Fruit fly (Drosophila melanogaster): ENCODE measurements around the gene MED14.

The MED14 gene

dm6 chr3L:616482-617148 lies 23.6 kb downstream of the MED14 start:
- TF ChIP-seq insv (optimal IDR thresholded peaks at IDR 0.05) = no peak
- TF ChIP-seq ttk (optimal IDR thresholded peaks at IDR 0.05) = no peak
- no peak for TF ChIP-seq psq (optimal IDR thresholded peaks at IDR 0.05)

DNA sequence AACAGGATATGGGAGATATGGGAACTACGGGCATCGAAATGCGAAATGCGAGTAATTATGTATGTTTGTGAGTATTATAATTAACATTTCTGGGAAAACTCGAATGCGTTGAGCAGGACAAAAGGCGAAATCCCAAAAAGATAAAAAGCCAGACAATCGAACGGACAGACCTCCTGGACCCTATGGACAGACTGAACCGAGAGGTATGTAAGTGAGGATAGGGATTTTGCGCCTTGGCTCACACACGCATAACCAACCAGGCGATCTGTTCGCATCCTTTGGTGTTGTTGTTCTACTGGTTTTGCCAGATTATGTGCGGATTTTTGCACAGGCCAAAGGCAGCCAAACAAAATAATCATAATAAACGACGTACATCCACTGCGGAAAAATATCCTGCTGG lies 24.9 kb downstream of the MED14 start:
- TF ChIP-seq insv (optimal IDR thresholded peaks at IDR 0.05) = no peak
- no peak for TF ChIP-seq Sin3A (optimal IDR thresholded peaks at IDR 0.05)
- TF ChIP-seq ttk (optimal IDR thresholded peaks at IDR 0.05) = no peak
- no peak for TF ChIP-seq h (optimal IDR thresholded peaks at IDR 0.05)
- no peak for TF ChIP-seq psq (optimal IDR thresholded peaks at IDR 0.05)
- TF ChIP-seq Myc (optimal IDR thresholded peaks at IDR 0.05) = no peak

dm6 chr3L:618347-619272 lies 25.6 kb downstream of the MED14 start:
- TF ChIP-seq psq (optimal IDR thresholded peaks at IDR 0.05) = no peak
- TF ChIP-seq insv (optimal IDR thresholded peaks at IDR 0.05) = no peak
- no peak for TF ChIP-seq ttk (optimal IDR thresholded peaks at IDR 0.05)

DNA sequence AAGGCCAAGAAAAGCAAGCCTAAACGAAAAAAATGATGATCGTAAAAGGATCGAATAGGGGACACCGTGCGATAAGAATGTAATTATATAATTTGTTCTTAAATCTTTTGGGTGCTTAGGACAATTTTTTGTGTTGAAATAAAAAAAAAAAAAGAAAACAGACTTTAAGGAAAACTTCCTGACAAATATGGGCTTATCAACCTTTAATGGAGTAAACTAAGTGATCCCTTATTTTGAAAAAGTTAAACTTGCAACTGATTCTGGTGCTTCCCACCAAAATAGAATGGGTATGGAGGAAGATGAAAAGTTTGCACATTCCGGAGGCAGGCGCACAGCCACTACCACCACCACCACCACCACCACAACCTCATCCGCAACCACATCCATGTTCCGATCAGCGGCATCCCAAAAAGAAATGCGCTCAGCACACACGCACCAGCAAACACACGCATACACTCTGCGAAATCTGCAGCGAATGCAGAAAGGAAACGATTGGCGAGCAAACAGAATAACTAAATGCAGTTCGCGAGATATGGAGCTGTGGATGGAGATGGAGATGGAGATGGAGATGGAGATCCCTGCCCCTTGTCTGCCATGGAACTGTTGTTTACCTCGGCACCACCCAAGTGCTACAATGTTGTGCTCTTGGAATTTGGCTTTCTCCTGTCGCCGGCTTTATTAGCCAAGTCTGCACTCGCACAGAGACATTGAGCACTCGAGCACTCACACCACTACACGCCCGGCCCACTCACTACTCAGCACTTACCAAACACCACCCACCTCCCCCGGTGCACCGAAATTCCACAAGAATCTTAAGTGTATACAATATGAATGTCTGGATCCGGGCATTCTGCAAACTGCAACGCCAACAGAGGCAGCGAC lies 26.6 kb downstream of the MED14 start:
- TF ChIP-seq ttk (optimal IDR thresholded peaks at IDR 0.05) (no peak), h (optimal IDR thresholded peaks at IDR 0.05) (no peak), Myc (optimal IDR thresholded peaks at IDR 0.05) (no peak), Sin3A (optimal IDR thresholded peaks at IDR 0.05) (no peak), psq (optimal IDR thresholded peaks at IDR 0.05) (no peak), insv (optimal IDR thresholded peaks at IDR 0.05) (no peak)

- TF ChIP-seq h (optimal IDR thresholded peaks at IDR 0.05) = no peak
- no peak for TF ChIP-seq Sin3A (optimal IDR thresholded peaks at IDR 0.05)
- TF ChIP-seq insv (optimal IDR thresholded peaks at IDR 0.05) = no peak
- no peak for TF ChIP-seq Myc (optimal IDR thresholded peaks at IDR 0.05)
- TF ChIP-seq psq (optimal IDR thresholded peaks at IDR 0.05) = no peak
- no peak for TF ChIP-seq ttk (optimal IDR thresholded peaks at IDR 0.05)
Measured at dm6 chr3L:621097-621967, 28.3 kb downstream of the MED14 start.

DNA sequence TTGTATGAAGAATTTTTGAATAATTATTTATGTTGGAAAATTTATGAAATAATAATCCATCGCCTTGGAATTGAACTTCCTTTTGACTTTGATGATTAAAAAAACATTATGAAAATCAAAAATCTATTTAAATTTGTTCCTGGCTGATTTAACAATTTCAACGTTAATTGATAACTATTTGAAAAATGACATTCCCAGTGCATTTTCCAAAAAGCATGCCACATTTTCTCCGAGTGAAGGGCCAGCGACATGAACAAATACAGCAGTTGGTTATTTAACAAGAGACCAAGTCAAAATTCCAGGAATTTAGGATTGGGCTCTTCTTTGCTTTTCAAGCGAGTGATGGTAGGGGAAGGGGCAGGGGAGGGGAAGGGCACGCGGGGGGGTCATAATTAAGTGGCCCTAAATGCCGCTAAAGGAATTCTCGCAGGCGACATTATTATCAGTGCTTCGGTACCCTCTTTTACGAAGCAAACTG lies 29.4 kb downstream of the MED14 start:
- TF ChIP-seq insv (optimal IDR thresholded peaks at IDR 0.05) (no peak), Myc (optimal IDR thresholded peaks at IDR 0.05) (no peak), Sin3A (optimal IDR thresholded peaks at IDR 0.05) (no peak), ttk (optimal IDR thresholded peaks at IDR 0.05) (no peak), psq (optimal IDR thresholded peaks at IDR 0.05) (no peak), h (optimal IDR thresholded peaks at IDR 0.05) (no peak)

DNA sequence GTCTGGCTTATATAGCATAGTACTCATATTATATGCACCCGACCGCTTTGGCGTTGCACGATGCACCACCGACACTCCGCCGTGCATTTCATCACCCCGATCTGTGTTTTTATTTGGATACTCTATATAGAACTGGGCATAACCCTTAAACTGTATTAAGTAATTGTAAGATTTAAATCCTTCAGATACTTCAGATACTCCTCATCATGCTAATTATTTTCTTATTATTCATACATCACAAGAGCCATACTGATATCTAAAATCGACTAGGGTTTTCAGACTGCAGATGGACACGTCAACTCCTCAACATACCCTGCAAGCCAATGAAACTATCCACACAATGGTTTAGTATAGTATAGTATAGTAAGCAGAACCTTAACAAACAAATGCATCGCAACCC lies 30.5 kb downstream of the MED14 start:
- TF ChIP-seq ttk (optimal IDR thresholded peaks at IDR 0.05) = no peak
- no peak for TF ChIP-seq insv (optimal IDR thresholded peaks at IDR 0.05)
- no peak for TF ChIP-seq Myc (optimal IDR thresholded peaks at IDR 0.05)
- TF ChIP-seq h (optimal IDR thresholded peaks at IDR 0.05) = no peak
- no peak for TF ChIP-seq Sin3A (optimal IDR thresholded peaks at IDR 0.05)
- no peak for TF ChIP-seq psq (optimal IDR thresholded peaks at IDR 0.05)

DNA sequence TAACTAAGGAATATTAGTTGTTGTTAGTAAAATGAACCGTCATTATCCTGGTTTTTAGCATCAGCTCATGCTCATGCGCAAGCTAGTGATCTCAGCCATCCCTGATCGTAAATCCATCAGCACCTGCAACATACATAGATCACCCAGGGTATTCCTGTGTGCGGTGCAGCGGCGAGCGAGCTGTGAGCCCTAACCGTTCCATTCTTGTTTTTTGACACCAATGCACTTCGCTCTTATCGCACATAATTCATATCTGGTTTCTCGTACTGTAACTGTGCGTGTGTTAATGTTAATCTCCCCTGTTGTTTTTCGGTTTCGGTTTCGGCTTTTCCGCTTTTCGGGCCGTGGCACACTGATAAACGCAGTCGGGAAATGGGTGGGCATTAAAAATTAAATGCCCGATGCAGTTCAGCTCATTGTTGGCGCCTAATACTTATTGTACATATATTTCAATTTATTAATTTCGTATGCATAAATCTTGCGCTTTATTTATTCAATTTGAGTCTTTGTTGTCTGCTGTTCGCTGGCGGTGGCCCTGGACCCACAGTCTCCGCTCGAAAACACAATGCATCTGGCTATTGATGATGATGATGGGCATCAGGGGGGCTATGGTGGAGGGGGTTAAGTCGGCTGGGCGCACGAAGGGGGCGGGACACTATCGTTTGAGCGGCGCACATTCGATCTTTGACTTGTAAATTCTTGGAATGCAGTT lies 31.3 kb downstream of the MED14 start:
- no peak for TF ChIP-seq h (optimal IDR thresholded peaks at IDR 0.05)
- TF ChIP-seq ttk (optimal IDR thresholded peaks at IDR 0.05) = no peak
- no peak for TF ChIP-seq Sin3A (optimal IDR thresholded peaks at IDR 0.05)
- no peak for TF ChIP-seq Myc (optimal IDR thresholded peaks at IDR 0.05)
- no peak for TF ChIP-seq insv (optimal IDR thresholded peaks at IDR 0.05)
- no peak for TF ChIP-seq psq (optimal IDR thresholded peaks at IDR 0.05)

dm6 chr3L:625899-626298 lies 32.9 kb downstream of the MED14 start:
- TF ChIP-seq ttk (optimal IDR thresholded peaks at IDR 0.05) (no peak), h (optimal IDR thresholded peaks at IDR 0.05) (no peak), Myc (optimal IDR thresholded peaks at IDR 0.05) (no peak), insv (optimal IDR thresholded peaks at IDR 0.05) (no peak), Sin3A (optimal IDR thresholded peaks at IDR 0.05) (no peak), psq (optimal IDR thresholded peaks at IDR 0.05) (no peak)

- TF ChIP-seq Myc (optimal IDR thresholded peaks at IDR 0.05) = no peak
- no peak for TF ChIP-seq insv (optimal IDR thresholded peaks at IDR 0.05)
- no peak for TF ChIP-seq Sin3A (optimal IDR thresholded peaks at IDR 0.05)
- TF ChIP-seq h (optimal IDR thresholded peaks at IDR 0.05) = no peak
- no peak for TF ChIP-seq ttk (optimal IDR thresholded peaks at IDR 0.05)
- no peak for TF ChIP-seq psq (optimal IDR thresholded peaks at IDR 0.05)
Measured at dm6 chr3L:626498-627369, 33.7 kb downstream of the MED14 start.
